Worm (Caenorhabditis elegans): ENCODE measurements around the gene lon-1.

ce11 chrIII:5440540-5440939 lies 33.7 kb upstream of the lon-1 start, which contains the start of gene W03A5.6:
- TF ChIP-seq alr-1 (tag; optimal IDR thresholded peaks at IDR 0.05) (no peak), aly-2 (tag; optimal IDR thresholded peaks at IDR 0.05) (no peak), lin-13 (GFP tag; optimal IDR thresholded peaks at IDR 0.05) (no peak), R02D3.7 (tag; optimal IDR thresholded peaks at IDR 0.05) (no peak), zag-1 (tag; optimal IDR thresholded peaks at IDR 0.05) (no peak), fos-1 (tag; optimal IDR thresholded peaks at IDR 0.05) (no peak), lin-39 (tag; optimal IDR thresholded peaks at IDR 0.05) (no peak), nhr-12 (tag; optimal IDR thresholded peaks at IDR 0.05) (no peak), lin-11 (tag; optimal IDR thresholded peaks at IDR 0.05) (no peak), ceh-82 (tag; optimal IDR thresholded peaks at IDR 0.05) (no peak), nhr-6 (tag; optimal IDR thresholded peaks at IDR 0.05) (no peak)
